Fruit fly (Drosophila melanogaster): ENCODE results near the gene CG8086.

CG8086 gene

dm6 chr2L:8290653-8291233 is 33.4 kb upstream of the CG8086 start:
- peak; percentile 9 for TF ChIP-seq fd96Cb (tag; optimal IDR thresholded peaks at IDR 0.05)
- TF ChIP-seq nerfin-1 (tag; optimal IDR thresholded peaks at IDR 0.05) = no peak
- peak; percentile 8 for TF ChIP-seq Chrac-16 (GFP tag; optimal IDR thresholded peaks at IDR 0.05)
- TF ChIP-seq ci (GFP tag; IDR thresholded peaks at IDR 0.05) = peak; percentile 69; the same call in 2 of the 3 replicates
- TF ChIP-seq Oli (tag; optimal IDR thresholded peaks at IDR 0.05) = peak; percentile 10
- TF ChIP-seq MTF-1 (GFP tag; optimal IDR thresholded peaks at IDR 0.05; ENCODE audit: borderline replicate concordance) = no peak
- TF ChIP-seq cg (GFP tag; optimal IDR thresholded peaks at IDR 0.05) = no peak
- TF ChIP-seq onecut (GFP tag; IDR thresholded peaks at IDR 0.05) = 0 out of 2 replicates have a peak, but pooled peaks have one; percentile 39
- peak; percentile 28 for TF ChIP-seq pnt (GFP tag; optimal IDR thresholded peaks at IDR 0.05)
- TF ChIP-seq corto (GFP tag; optimal IDR thresholded peaks at IDR 0.05) = peak; percentile 68
- peak; percentile 49; the same call in 1 of the 2 replicates for TF ChIP-seq amos (GFP tag; IDR thresholded peaks at IDR 0.05; ENCODE audit: partially characterized antibody)
- TF ChIP-seq CG34422 (GFP tag; IDR thresholded peaks at IDR 0.05) = 0 out of 3 replicates have a peak, but pooled peaks have one; percentile 43
- TF ChIP-seq sisA (GFP tag; IDR thresholded peaks at IDR 0.05) = peak; percentile 57; the same call in 1 of the 2 replicates
- TF ChIP-seq esg (GFP tag; conservative IDR thresholded peaks at IDR 0.05) = no peak; the same call in 1 of the 2 replicates
- TF ChIP-seq CG18262 (tag; optimal IDR thresholded peaks at IDR 0.05) = peak; percentile 26
- 0 out of 4 replicates have a peak, but pooled peaks have one; percentile 29 for TF ChIP-seq Gug (GFP tag; IDR thresholded peaks at IDR 0.05)
- peak; percentile 49 for TF ChIP-seq row (GFP tag; IDR thresholded peaks at IDR 0.05)
- TF ChIP-seq CG30403 (GFP tag; optimal IDR thresholded peaks at IDR 0.05) = no peak
- TF ChIP-seq gro (GFP tag; optimal IDR thresholded peaks at IDR 0.05) = no peak
- TF ChIP-seq Six4 (GFP tag; optimal IDR thresholded peaks at IDR 0.05) = no peak
- peak in 1 of 3 experiments; percentile 12 for TF ChIP-seq lola (GFP tag; optimal IDR thresholded peaks at IDR 0.05)
- no peak for TF ChIP-seq sqz (GFP tag; optimal IDR thresholded peaks at IDR 0.05)
- no peak for TF ChIP-seq CG7786 (GFP tag; optimal IDR thresholded peaks at IDR 0.05)
- no peak for TF ChIP-seq Fer1 (GFP tag; optimal IDR thresholded peaks at IDR 0.05)
- peak; percentile 28 for TF ChIP-seq CG13775 (GFP tag; optimal IDR thresholded peaks at IDR 0.05)
- TF ChIP-seq Optix (GFP tag; IDR thresholded peaks at IDR 0.05) = peak; percentile 26; the same call in 1 of the 3 replicates
- TF ChIP-seq CG2120 (GFP tag; optimal IDR thresholded peaks at IDR 0.05) = no peak
- TF ChIP-seq hkb (optimal IDR thresholded peaks at IDR 0.05) = no peak
- TF ChIP-seq hkb (GFP tag; IDR thresholded peaks at IDR 0.05) = peak; percentile 23; the same call in 1 of the 2 replicates
- no peak for TF ChIP-seq CG9932 (GFP tag; IDR thresholded peaks at IDR 0.05)
- TF ChIP-seq CG5953 (GFP tag; IDR thresholded peaks at IDR 0.05) = no peak
- peak; percentile 1 for TF ChIP-seq az2 (GFP tag; optimal IDR thresholded peaks at IDR 0.05)
- peak; percentile 27 for TF ChIP-seq phol (tag; optimal IDR thresholded peaks at IDR 0.05)
- TF ChIP-seq Med (GFP tag) = peak; percentile 77
- no peak for TF ChIP-seq Dip2 (GFP tag; IDR thresholded peaks at IDR 0.05)
- no peak for TF ChIP-seq CG1024 (GFP tag; IDR thresholded peaks at IDR 0.05)
- TF ChIP-seq Bdp1 (GFP tag; optimal IDR thresholded peaks at IDR 0.05) = peak; percentile 67
- TF ChIP-seq CG17829 (tag; optimal IDR thresholded peaks at IDR 0.05) = peak; percentile 7
- TF ChIP-seq dmrt11E (tag; optimal IDR thresholded peaks at IDR 0.05) = peak; percentile 39
- no peak for TF ChIP-seq pan (optimal IDR thresholded peaks at IDR 0.05)
- TF ChIP-seq pan (GFP tag; optimal IDR thresholded peaks at IDR 0.05 in 1 of 2, IDR thresholded peaks at IDR 0.05 in 1 of 2) = peak in 1 of 2 experiments; percentile 25
- peak; percentile 13; the same call in 1 of the 2 replicates for TF ChIP-seq CG17328 (GFP tag; IDR thresholded peaks at IDR 0.05)
- peak; percentile 34 for TF ChIP-seq Sox102F (GFP tag; optimal IDR thresholded peaks at IDR 0.05)
- peak; percentile 16 for TF ChIP-seq Hsf (GFP tag; optimal IDR thresholded peaks at IDR 0.05)
- no peak for TF ChIP-seq CG11398 (GFP tag; optimal IDR thresholded peaks at IDR 0.05)
- peak; percentile 44 for TF ChIP-seq tin (GFP tag; optimal IDR thresholded peaks at IDR 0.05)
- TF ChIP-seq gcm2 (GFP tag; optimal IDR thresholded peaks at IDR 0.05) = no peak
- peak; percentile 42 for TF ChIP-seq CG11504 (tag; optimal IDR thresholded peaks at IDR 0.05)
- peak; percentile 24; the same call in 1 of the 2 replicates for TF ChIP-seq Rfx (GFP tag; IDR thresholded peaks at IDR 0.05)
- peak; percentile 31; the same call in 1 of the 2 replicates for TF ChIP-seq Ptx1 (GFP tag; IDR thresholded peaks at IDR 0.05)

Measured in whole organism, embryonic.